Worm (Caenorhabditis elegans): Measurements from ENCODE around the gene C46F9.6.
"Not testable (repeated sequence)": the region's sequence is repeated elsewhere in the genome, so short reads cannot be mapped to it uniquely, and the experiment has no call there.

ce11 chrII:1948393-1948792, 50.4 kb downstream of the C46F9.6 start, which contains the start of gene ZK250.2:
- TF ChIP-seq ztf-4, elt-3, unc-39 (tag; optimal IDR thresholded peaks at IDR 0.05): not testable (repeated sequence)
